Worm (Caenorhabditis elegans): ENCODE measurements around the gene F26G1.5.

- TF ChIP-seq hmbx-1 (tag; optimal IDR thresholded peaks at IDR 0.05) = no peak
- TF ChIP-seq ama-1 (optimal IDR thresholded peaks at IDR 0.05) = no peak
- TF ChIP-seq scrt-1 (GFP tag; IDR thresholded peaks at IDR 0.05) = no peak
- TF ChIP-seq aly-1 (tag; optimal IDR thresholded peaks at IDR 0.05) = no peak
- TF ChIP-seq tbx-37 (GFP tag; conservative IDR thresholded peaks at IDR 0.05) = no peak
These were observed 22.8 kb downstream of the F26G1.5 start for ce11 chrII:4748374-4748773.

All from whole organism, early embryonic.